Worm (Caenorhabditis elegans) whole organism, L3 larva: ENCODE measurements around the gene C04C3.9.

Experiments used
- ZK546.5 ChIP-seq: sonication (generic microtip); optimal IDR thresholded peaks from 2 replicates; lab custom pipeline; 2017; ENCODE audit warnings: missing biosample characterization, missing genetic modification characterization
- aly-2 ChIP-seq: fragments of 150-350 bp; optimal IDR thresholded peaks from 2 replicates; lab custom pipeline; 2014; ENCODE audit warnings: missing biosample characterization, missing genetic modification characterization
- ama-1 ChIP-seq: fragments of 150-350 bp; optimal IDR thresholded peaks from 2 replicates; lab custom pipeline; 2018
- ceh-16 ChIP-seq: sonication (generic microtip); optimal IDR thresholded peaks from 2 replicates; lab custom pipeline; 2017; ENCODE audit warnings: missing biosample characterization, missing genetic modification characterization
- ceh-9 ChIP-seq: sonication (generic microtip); optimal IDR thresholded peaks from 2 replicates; lab custom pipeline; 2018; ENCODE audit warnings: missing biosample characterization, missing genetic modification characterization
- daf-12 ChIP-seq: fragments of 150-350 bp; optimal IDR thresholded peaks from 2 replicates; lab custom pipeline; 2014; ENCODE audit warnings: missing biosample characterization, missing genetic modification reagents, missing genetic modification characterization
- egl-27 ChIP-seq: sonication (generic microtip); optimal IDR thresholded peaks from 4 replicates; lab custom pipeline; 2017; ENCODE audit warnings: missing biosample characterization, missing genetic modification reagents, missing genetic modification characterization
- egl-5 ChIP-seq: fragments of 150-350 bp; optimal IDR thresholded peaks from 2 replicates; lab custom pipeline; 2017; ENCODE audit warnings: missing biosample characterization, missing genetic modification reagents, missing genetic modification characterization, inconsistent platforms
- elt-1 ChIP-seq: fragments of 150-350 bp; optimal IDR thresholded peaks from 2 replicates; lab custom pipeline; 2014; ENCODE audit warnings: missing biosample characterization, missing genetic modification characterization
- elt-2 ChIP-seq: sonication (generic microtip); optimal IDR thresholded peaks from 2 replicates; lab custom pipeline; 2016; ENCODE audit warnings: missing genetic modification reagents, mild to moderate bottlenecking, missing genetic modification characterization, missing compliant biosample characterization
- elt-3 ChIP-seq, 3 experiments: fragments of 150-350 bp in 1 of 3; sonication (generic microtip) in 2 of 3; optimal IDR thresholded peaks; 2 replicates in 2 of 3; 4 replicates in 1 of 3; lab custom pipeline; 2014 to 2017; ENCODE audit warnings: missing biosample characterization in 3 of 3, missing genetic modification characterization in 3 of 3
- fkh-10 ChIP-seq: sonication (generic microtip); optimal IDR thresholded peaks from 2 replicates; lab custom pipeline; 2017; ENCODE audit warnings: missing biosample characterization, missing genetic modification reagents, missing genetic modification characterization
- fkh-2 ChIP-seq: fragments of 150-350 bp; optimal IDR thresholded peaks from 2 replicates; lab custom pipeline; 2014; ENCODE audit warnings: missing biosample characterization, missing genetic modification reagents, missing genetic modification characterization
- jun-1 ChIP-seq: fragments of 150-350 bp; optimal IDR thresholded peaks from 2 replicates; lab custom pipeline; 2014; ENCODE audit warnings: missing biosample characterization, missing genetic modification reagents, missing genetic modification characterization
- lin-15B ChIP-seq: fragments of 150-350 bp; optimal IDR thresholded peaks from 2 replicates; lab custom pipeline; 2014; ENCODE audit warnings: missing biosample characterization, missing genetic modification characterization
- lin-39 ChIP-seq: fragments of 150-350 bp; optimal IDR thresholded peaks from 2 replicates; lab custom pipeline; 2018; ENCODE audit warnings: missing biosample characterization, missing genetic modification reagents, missing genetic modification characterization
- lsy-12 ChIP-seq: sonication (generic microtip); optimal IDR thresholded peaks from 2 replicates; lab custom pipeline; 2016; ENCODE audit warnings: mild to moderate bottlenecking, missing genetic modification characterization, missing compliant biosample characterization
- mdl-1 ChIP-seq: fragments of 150-350 bp; optimal IDR thresholded peaks from 2 replicates; lab custom pipeline; 2014; ENCODE audit warnings: missing biosample characterization, missing genetic modification characterization
- mml-1 ChIP-seq: fragments of 150-350 bp; sonication (generic microtip); optimal IDR thresholded peaks from 3 replicates; lab custom pipeline; 2014; ENCODE audit warnings: missing biosample characterization, missing genetic modification characterization
- nhr-11 ChIP-seq: fragments of 150-350 bp; optimal IDR thresholded peaks from 2 replicates; lab custom pipeline; 2014; ENCODE audit warnings: missing biosample characterization, missing genetic modification characterization
- nhr-12 ChIP-seq: fragments of 150-350 bp; optimal IDR thresholded peaks from 2 replicates; lab custom pipeline; 2014; ENCODE audit warnings: missing biosample characterization, missing genetic modification characterization
- nhr-23 ChIP-seq: fragments of 150-350 bp; optimal IDR thresholded peaks from 2 replicates; lab custom pipeline; 2014; ENCODE audit warnings: missing biosample characterization, missing genetic modification reagents, missing genetic modification characterization
- nhr-237 ChIP-seq: fragments of 150-350 bp; optimal IDR thresholded peaks from 2 replicates; lab custom pipeline; 2014; ENCODE audit warnings: missing biosample characterization, missing genetic modification characterization
- nhr-25 ChIP-seq: sonication (generic microtip); optimal IDR thresholded peaks from 2 replicates; lab custom pipeline; 2017; ENCODE audit warnings: missing biosample characterization, missing genetic modification characterization
- nhr-43 ChIP-seq: sonication (generic microtip); optimal IDR thresholded peaks from 2 replicates; lab custom pipeline; 2016; ENCODE audit warnings: mild to moderate bottlenecking, missing genetic modification characterization, missing compliant biosample characterization; ENCODE audit not compliant: poor library complexity, severe bottlenecking
- nhr-76 ChIP-seq: fragments of 150-350 bp; sonication (generic microtip); optimal IDR thresholded peaks from 5 replicates; lab custom pipeline; 2014; ENCODE audit warnings: missing biosample characterization, missing genetic modification characterization
- nhr-77 ChIP-seq: fragments of 150-350 bp; optimal IDR thresholded peaks from 2 replicates; lab custom pipeline; 2014; ENCODE audit warnings: missing biosample characterization, missing genetic modification characterization
- pha-4 ChIP-seq: fragments of 150-350 bp; optimal IDR thresholded peaks from 2 replicates; lab custom pipeline; 2014; ENCODE audit warnings: missing biosample characterization, missing genetic modification reagents, missing genetic modification characterization
- sea-2 ChIP-seq: fragments of 150-350 bp; sonication (generic microtip); optimal IDR thresholded peaks from 4 replicates; lab custom pipeline; 2014; ENCODE audit warnings: missing biosample characterization, missing genetic modification reagents, missing genetic modification characterization
- skn-1 ChIP-seq: fragments of 150-350 bp; optimal IDR thresholded peaks from 2 replicates; lab custom pipeline; 2014; ENCODE audit warnings: missing biosample characterization, missing genetic modification characterization
- unc-39 ChIP-seq: sonication (generic microtip); optimal IDR thresholded peaks from 4 replicates; lab custom pipeline; 2017; ENCODE audit warnings: missing biosample characterization, missing genetic modification characterization
- unc-62 ChIP-seq: fragments of 150-350 bp; sonication (generic microtip); optimal IDR thresholded peaks from 4 replicates; lab custom pipeline; 2014; ENCODE audit warnings: missing biosample characterization, missing genetic modification reagents, missing genetic modification characterization
- zag-1 ChIP-seq: fragments of 150-350 bp; optimal IDR thresholded peaks from 2 replicates; lab custom pipeline; 2014; ENCODE audit warnings: missing biosample characterization, missing genetic modification characterization
- ztf-11 ChIP-seq: fragments of 150-350 bp; optimal IDR thresholded peaks from 2 replicates; lab custom pipeline; 2014; ENCODE audit warnings: missing biosample characterization, missing genetic modification characterization
- ztf-4 ChIP-seq: fragments of 150-350 bp; optimal IDR thresholded peaks from 2 replicates; lab custom pipeline; 2014; ENCODE audit warnings: missing biosample characterization, missing genetic modification characterization

Gene C04C3.9

ce11 chrIV:3453346-3453745 is 25.0 kb upstream of the C04C3.9 start, which contains the start of gene srz-23:
srz-23 (plus strand) TSS chrIV:3453608.
- TF ChIP-seq skn-1 (tag; lab: Kevin White, UChicago): no peak
- no peak for TF ChIP-seq ceh-9 (tag; lab: Kevin White, UChicago)
- no peak for TF ChIP-seq ZK546.5
- TF ChIP-seq unc-62 (GFP tag; lab: Kevin White, UChicago): no peak

- no peak for TF ChIP-seq nhr-12
- TF ChIP-seq lsy-12 (tag; lab: Kevin White, UChicago): no peak
- TF ChIP-seq nhr-77 (tag; lab: Kevin White, UChicago): no peak
- TF ChIP-seq nhr-76 (tag; lab: Kevin White, UChicago): no peak
- no peak for TF ChIP-seq jun-1 (tag; lab: Kevin White, UChicago)
- TF ChIP-seq skn-1 (tag; lab: Kevin White, UChicago): no peak
- TF ChIP-seq nhr-11 (tag; lab: Kevin White, UChicago): no peak
- no peak for TF ChIP-seq aly-2 (tag; lab: Kevin White, UChicago)
- no peak for TF ChIP-seq ama-1 (lab: Kevin White, UChicago)
- TF ChIP-seq mdl-1 (tag; lab: Kevin White, UChicago): no peak
Observed at ce11 chrIV:3452516-3452915, 24.2 kb upstream of the C04C3.9 start.

ce11 chrIV:3447350-3447749 is 19.0 kb upstream of the C04C3.9 start:
- TF ChIP-seq ceh-16 (tag; lab: Kevin White, UChicago) (no peak), unc-39 (tag; lab: Kevin White, UChicago) (no peak), elt-1 (tag; lab: Kevin White, UChicago) (no peak), ama-1 (lab: Kevin White, UChicago) (no peak), nhr-237 (tag; lab: Kevin White, UChicago) (no peak), sea-2 (no peak), lsy-12 (tag; lab: Kevin White, UChicago) (no peak), elt-3 (tag; optimal IDR thresholded peaks at IDR 0.05; lab: Kevin White, UChicago) (no peak), nhr-25 (tag; lab: Kevin White, UChicago) (no peak), daf-12 (tag; lab: Kevin White, UChicago) (no peak), egl-27 (no peak), elt-2 (tag; lab: Kevin White, UChicago) (no peak), nhr-77 (tag; lab: Kevin White, UChicago) (no peak), lin-15B (tag; lab: Kevin White, UChicago) (no peak), fkh-10 (no peak), pha-4 (tag; lab: Kevin White, UChicago) (no peak), unc-62 (GFP tag; lab: Kevin White, UChicago) (no peak), jun-1 (tag; lab: Kevin White, UChicago) (no peak), aly-2 (tag; lab: Kevin White, UChicago) (no peak), nhr-12 (no peak)

ce11 chrIV:3444614-3445013 is 16.3 kb upstream of the C04C3.9 start, which contains the start of gene F58E2.5:
F58E2.5 (plus strand) TSS chrIV:3444914.
- TF ChIP-seq nhr-43 (tag; lab: Kevin White, UChicago): no peak
- no peak for TF ChIP-seq elt-3 (tag; optimal IDR thresholded peaks at IDR 0.05; lab: Kevin White, UChicago)
- no peak for TF ChIP-seq egl-5
- TF ChIP-seq ztf-11 (tag; lab: Kevin White, UChicago): no peak
- no peak for TF ChIP-seq jun-1 (tag; lab: Kevin White, UChicago)
- no peak for TF ChIP-seq zag-1 (tag; lab: Kevin White, UChicago)
- TF ChIP-seq nhr-23 (tag; lab: Kevin White, UChicago): no peak
- no peak for TF ChIP-seq lin-15B (tag; lab: Kevin White, UChicago)
- no peak for TF ChIP-seq lsy-12 (tag; lab: Kevin White, UChicago)
- TF ChIP-seq lin-39: no peak
- no peak for TF ChIP-seq mml-1 (tag; lab: Kevin White, UChicago)
- TF ChIP-seq ztf-4: no peak
- TF ChIP-seq ama-1 (lab: Kevin White, UChicago): no peak
- TF ChIP-seq sea-2: no peak
- TF ChIP-seq nhr-237 (tag; lab: Kevin White, UChicago): no peak
- TF ChIP-seq elt-1 (tag; lab: Kevin White, UChicago): no peak
- TF ChIP-seq fkh-2 (tag; lab: Kevin White, UChicago): no peak
- no peak for TF ChIP-seq nhr-76 (tag; lab: Kevin White, UChicago)
